Fruit fly (Drosophila melanogaster): ENCODE measurements around the gene CG4766.

The CG4766 gene

dm6 chrX:6027846-6028245 is 27.2 kb upstream of the CG4766 start (continued):
- no peak for TF ChIP-seq Dfd (GFP tag; optimal IDR thresholded peaks at IDR 0.05)
- no peak for TF ChIP-seq dl (GFP tag; optimal IDR thresholded peaks at IDR 0.05; ENCODE audit: insufficient read depth in 1 of 2, partially characterized antibody in 2 of 2)
- no peak for TF ChIP-seq Hr78 (GFP tag; optimal IDR thresholded peaks at IDR 0.05)

dm6 chrX:6024638-6025037 is 24.0 kb upstream of the CG4766 start:
- TF ChIP-seq psq (GFP tag; optimal IDR thresholded peaks at IDR 0.05) (peak; percentile 54), CG9705 (GFP tag; optimal IDR thresholded peaks at IDR 0.05) (no peak), jim (GFP tag; optimal IDR thresholded peaks at IDR 0.05) (no peak), dmrt93B (GFP tag; optimal IDR thresholded peaks at IDR 0.05) (peak; percentile 50), OdsH (GFP tag; optimal IDR thresholded peaks at IDR 0.05) (peak; percentile 65), foxo (GFP tag; optimal IDR thresholded peaks at IDR 0.05) (peak in 1 of 2 experiments; percentile 67), rgr (GFP tag; optimal IDR thresholded peaks at IDR 0.05) (peak; percentile 61), Abd-B (GFP tag; optimal IDR thresholded peaks at IDR 0.05) (no peak), fru (GFP tag; optimal IDR thresholded peaks at IDR 0.05) (peak; percentile 70), ey (GFP tag; optimal IDR thresholded peaks at IDR 0.05) (peak; percentile 48), Myc (optimal IDR thresholded peaks at IDR 0.05) (no peak), dsf (GFP tag; optimal IDR thresholded peaks at IDR 0.05; ENCODE audit: borderline replicate concordance) (no peak), woc (GFP tag; optimal IDR thresholded peaks at IDR 0.05) (peak; percentile 44), h (GFP tag; optimal IDR thresholded peaks at IDR 0.05) (peak; percentile 70), Hr83 (GFP tag; optimal IDR thresholded peaks at IDR 0.05; ENCODE audit: poor library complexity, severe bottlenecking) (no peak), Dif (GFP tag; optimal IDR thresholded peaks at IDR 0.05; ENCODE audit: partially characterized antibody) (no peak), brk (GFP tag; optimal IDR thresholded peaks at IDR 0.05) (no peak), sage (GFP tag; optimal IDR thresholded peaks at IDR 0.05) (no peak), GATAd (GFP tag; optimal IDR thresholded peaks at IDR 0.05) (no peak), CrebA (GFP tag; optimal IDR thresholded peaks at IDR 0.05; ENCODE audit: borderline replicate concordance) (no peak), Mio (GFP tag; optimal IDR thresholded peaks at IDR 0.05) (no peak), br (GFP tag; optimal IDR thresholded peaks at IDR 0.05) (peak; percentile 64), Vsx2 (GFP tag; optimal IDR thresholded peaks at IDR 0.05; ENCODE audit: partially characterized antibody) (no peak), tai (GFP tag; optimal IDR thresholded peaks at IDR 0.05) (no peak), Hnf4 (GFP tag; optimal IDR thresholded peaks at IDR 0.05) (peak; percentile 68), CG32264 (GFP tag; optimal IDR thresholded peaks at IDR 0.05) (no peak), pan (optimal IDR thresholded peaks at IDR 0.05) (no peak), lola (GFP tag; optimal IDR thresholded peaks at IDR 0.05) (no peak), sv (GFP tag; optimal IDR thresholded peaks at IDR 0.05) (no peak), N (GFP tag; optimal IDR thresholded peaks at IDR 0.05) (no peak), Dfd (GFP tag; optimal IDR thresholded peaks at IDR 0.05) (no peak), HLH106 (tag; optimal IDR thresholded peaks at IDR 0.05) (peak; percentile 71), Jra (GFP tag; optimal IDR thresholded peaks at IDR 0.05) (peak; percentile 28), dl (GFP tag; optimal IDR thresholded peaks at IDR 0.05; ENCODE audit: insufficient read depth in 1 of 2, partially characterized antibody in 2 of 2) (no peak), Hr78 (GFP tag; optimal IDR thresholded peaks at IDR 0.05) (no peak), Rel (GFP tag; optimal IDR thresholded peaks at IDR 0.05) (no peak), Rel (tag; optimal IDR thresholded peaks at IDR 0.05) (no peak), usp (GFP tag; optimal IDR thresholded peaks at IDR 0.05) (no peak), Sp1 (GFP tag; optimal IDR thresholded peaks at IDR 0.05) (peak; percentile 59)

- TF ChIP-seq dsf (GFP tag; optimal IDR thresholded peaks at IDR 0.05; ENCODE audit: borderline replicate concordance) (no peak), sage (GFP tag; optimal IDR thresholded peaks at IDR 0.05) (no peak), Mio (GFP tag; optimal IDR thresholded peaks at IDR 0.05) (no peak), dmrt93B (GFP tag; optimal IDR thresholded peaks at IDR 0.05) (peak; percentile 18), h (GFP tag; optimal IDR thresholded peaks at IDR 0.05) (peak; percentile 61), tai (GFP tag; optimal IDR thresholded peaks at IDR 0.05) (no peak), Jra (GFP tag; optimal IDR thresholded peaks at IDR 0.05) (no peak), usp (GFP tag; optimal IDR thresholded peaks at IDR 0.05) (no peak), Vsx2 (GFP tag; optimal IDR thresholded peaks at IDR 0.05; ENCODE audit: partially characterized antibody) (no peak), jim (GFP tag; optimal IDR thresholded peaks at IDR 0.05) (no peak), rgr (GFP tag; optimal IDR thresholded peaks at IDR 0.05) (peak; percentile 42), lola (GFP tag; optimal IDR thresholded peaks at IDR 0.05) (no peak), HLH106 (tag; optimal IDR thresholded peaks at IDR 0.05) (peak; percentile 51), woc (GFP tag; optimal IDR thresholded peaks at IDR 0.05) (no peak), GATAd (GFP tag; optimal IDR thresholded peaks at IDR 0.05) (no peak), fru (GFP tag; optimal IDR thresholded peaks at IDR 0.05) (peak; percentile 42), Abd-B (GFP tag; optimal IDR thresholded peaks at IDR 0.05) (no peak), psq (GFP tag; optimal IDR thresholded peaks at IDR 0.05) (peak; percentile 17), Sp1 (GFP tag; optimal IDR thresholded peaks at IDR 0.05) (peak; percentile 44), Hr83 (GFP tag; optimal IDR thresholded peaks at IDR 0.05; ENCODE audit: poor library complexity, severe bottlenecking) (no peak), sv (GFP tag; optimal IDR thresholded peaks at IDR 0.05) (no peak), Rel (GFP tag; optimal IDR thresholded peaks at IDR 0.05) (no peak), Rel (tag; optimal IDR thresholded peaks at IDR 0.05) (no peak), ey (GFP tag; optimal IDR thresholded peaks at IDR 0.05) (peak; percentile 30), Hr78 (GFP tag; optimal IDR thresholded peaks at IDR 0.05) (no peak), OdsH (GFP tag; optimal IDR thresholded peaks at IDR 0.05) (peak; percentile 51), CrebA (GFP tag; optimal IDR thresholded peaks at IDR 0.05; ENCODE audit: borderline replicate concordance) (no peak), N (GFP tag; optimal IDR thresholded peaks at IDR 0.05) (no peak), dl (GFP tag; optimal IDR thresholded peaks at IDR 0.05; ENCODE audit: insufficient read depth in 1 of 2, partially characterized antibody in 2 of 2) (no peak), Dif (GFP tag; optimal IDR thresholded peaks at IDR 0.05; ENCODE audit: partially characterized antibody) (no peak), Myc (optimal IDR thresholded peaks at IDR 0.05) (no peak), CG32264 (GFP tag; optimal IDR thresholded peaks at IDR 0.05) (no peak), Dfd (GFP tag; optimal IDR thresholded peaks at IDR 0.05) (no peak), pan (optimal IDR thresholded peaks at IDR 0.05) (no peak), CG9705 (GFP tag; optimal IDR thresholded peaks at IDR 0.05) (no peak), brk (GFP tag; optimal IDR thresholded peaks at IDR 0.05) (no peak), foxo (GFP tag; optimal IDR thresholded peaks at IDR 0.05) (peak in 1 of 2 experiments; percentile 60), Hnf4 (GFP tag; optimal IDR thresholded peaks at IDR 0.05) (peak; percentile 27), br (GFP tag; optimal IDR thresholded peaks at IDR 0.05) (peak; percentile 47)
These were observed 21.5 kb upstream of the CG4766 start for dm6 chrX:6022090-6022489.
